Worm (Caenorhabditis elegans) whole organism, L2 larva: Measurements from ENCODE around the gene Y39A1A.10.

Source experiments
- C34F6.9 ChIP-seq: fragments of 150-350 bp; optimal IDR thresholded peaks from 2 replicates; lab custom pipeline; 2014; ENCODE audit warnings: missing biosample characterization, missing genetic modification characterization
- F13H6.1 ChIP-seq: sonication (generic microtip); optimal IDR thresholded peaks from 2 replicates; lab custom pipeline; 2016; ENCODE audit warnings: missing genetic modification characterization, missing compliant biosample characterization
- R02D3.7 ChIP-seq: fragments of 150-350 bp; optimal IDR thresholded peaks from 2 replicates; lab custom pipeline; 2014; ENCODE audit warnings: missing biosample characterization, missing genetic modification characterization
- Y55F3AM.14 ChIP-seq: fragments of 200-800 bp; sonication (Bioruptor generic); optimal IDR thresholded peaks from 2 replicates; lab custom pipeline; 2018; ENCODE audit warnings: mild to moderate bottlenecking, missing genetic modification characterization, missing compliant biosample characterization
- ZK546.5 ChIP-seq: sonication (generic microtip); optimal IDR thresholded peaks from 2 replicates; lab custom pipeline; 2017; ENCODE audit warnings: missing biosample characterization, missing genetic modification characterization
- aly-2 ChIP-seq: fragments of 150-350 bp; optimal IDR thresholded peaks from 2 replicates; lab custom pipeline; 2014; ENCODE audit warnings: missing biosample characterization, missing genetic modification characterization
- ceh-16 ChIP-seq: fragments of 150-350 bp; optimal IDR thresholded peaks from 2 replicates; lab custom pipeline; 2014; ENCODE audit warnings: missing biosample characterization, missing genetic modification characterization
- ceh-82 ChIP-seq: fragments of 150-350 bp; optimal IDR thresholded peaks from 2 replicates; lab custom pipeline; 2014; ENCODE audit warnings: missing biosample characterization, missing genetic modification characterization
- crh-2 ChIP-seq: sonication (generic microtip); optimal IDR thresholded peaks from 2 replicates; lab custom pipeline; 2017; ENCODE audit warnings: missing biosample characterization, missing genetic modification characterization
- dmd-4 ChIP-seq: sonication (generic microtip); optimal IDR thresholded peaks from 2 replicates; lab custom pipeline; 2017; ENCODE audit warnings: missing biosample characterization, missing genetic modification characterization
- egl-27 ChIP-seq: sonication (generic microtip); optimal IDR thresholded peaks from 3 replicates; lab custom pipeline; 2017; ENCODE audit warnings: missing biosample characterization, missing genetic modification reagents, missing genetic modification characterization
- elt-1 ChIP-seq: fragments of 150-350 bp; optimal IDR thresholded peaks from 2 replicates; lab custom pipeline; 2014; ENCODE audit warnings: missing biosample characterization, missing genetic modification characterization
- elt-3 ChIP-seq: sonication (generic microtip); optimal IDR thresholded peaks from 2 replicates; lab custom pipeline; 2017; ENCODE audit warnings: missing biosample characterization, missing genetic modification characterization
- fos-1 ChIP-seq: fragments of 150-350 bp; optimal IDR thresholded peaks from 2 replicates; lab custom pipeline; 2014; ENCODE audit warnings: missing biosample characterization, missing genetic modification characterization
- gmeb-1 ChIP-seq: fragments of 150-350 bp; optimal IDR thresholded peaks from 2 replicates; lab custom pipeline; 2014; ENCODE audit warnings: missing biosample characterization, missing genetic modification characterization
- lin-11 ChIP-seq: fragments of 150-350 bp; sonication (generic microtip); optimal IDR thresholded peaks from 2 replicates; lab custom pipeline; 2014; ENCODE audit warnings: missing biosample characterization, missing genetic modification characterization, inconsistent platforms, mixed read lengths
- lin-13 ChIP-seq: fragments of 150-350 bp; optimal IDR thresholded peaks from 2 replicates; lab custom pipeline; 2014; ENCODE audit warnings: missing biosample characterization, missing genetic modification reagents, missing genetic modification characterization
- lin-39 ChIP-seq: fragments of 150-350 bp; optimal IDR thresholded peaks from 2 replicates; lab custom pipeline; 2014; ENCODE audit warnings: missing biosample characterization, missing genetic modification reagents, missing genetic modification characterization
- lsy-2 ChIP-seq, 2 experiments: fragments of 150-350 bp in 1 of 2; sonication (generic microtip) in 1 of 2; optimal IDR thresholded peaks; 2 replicates each; lab custom pipeline; 2014 to 2017; ENCODE audit warnings: missing biosample characterization in 2 of 2, missing genetic modification characterization in 2 of 2
- mab-5 ChIP-seq: fragments of 150-350 bp; optimal IDR thresholded peaks from 2 replicates; lab custom pipeline; 2014; ENCODE audit warnings: missing biosample characterization, missing genetic modification characterization
- mbf-1 ChIP-seq: sonication (generic microtip); optimal IDR thresholded peaks from 2 replicates; lab custom pipeline; 2017; ENCODE audit warnings: missing biosample characterization, missing genetic modification characterization
- mdl-1 ChIP-seq, 2 experiments: fragments of 150-350 bp in 1 of 2; sonication (generic microtip) in 1 of 2; optimal IDR thresholded peaks; 2 replicates each; lab custom pipeline; 2017; ENCODE audit warnings: missing biosample characterization in 2 of 2, missing genetic modification characterization in 2 of 2
- nhr-10 ChIP-seq: sonication (generic microtip); optimal IDR thresholded peaks from 2 replicates; lab custom pipeline; 2017; ENCODE audit warnings: missing biosample characterization, missing genetic modification characterization
- nhr-11 ChIP-seq: fragments of 150-350 bp; optimal IDR thresholded peaks from 2 replicates; lab custom pipeline; 2014; ENCODE audit warnings: missing biosample characterization, missing genetic modification characterization
- nhr-12 ChIP-seq: fragments of 150-350 bp; optimal IDR thresholded peaks from 2 replicates; lab custom pipeline; 2014; ENCODE audit warnings: missing biosample characterization, missing genetic modification characterization
- nhr-129 ChIP-seq: fragments of 150-350 bp; optimal IDR thresholded peaks from 2 replicates; lab custom pipeline; 2014; ENCODE audit warnings: missing biosample characterization, missing genetic modification characterization
- nhr-21 ChIP-seq: fragments of 150-350 bp; optimal IDR thresholded peaks from 2 replicates; lab custom pipeline; 2014; ENCODE audit warnings: missing biosample characterization, missing genetic modification characterization
- nhr-237 ChIP-seq: fragments of 150-350 bp; optimal IDR thresholded peaks from 2 replicates; lab custom pipeline; 2014; ENCODE audit warnings: missing biosample characterization, missing genetic modification characterization
- nhr-25 ChIP-seq: fragments of 150-350 bp; sonication (generic microtip); optimal IDR thresholded peaks from 3 replicates; lab custom pipeline; 2014; ENCODE audit warnings: missing biosample characterization, missing genetic modification characterization
- nhr-6 ChIP-seq: fragments of 150-350 bp; optimal IDR thresholded peaks from 2 replicates; lab custom pipeline; 2014; ENCODE audit warnings: missing biosample characterization, missing genetic modification characterization
- nhr-77 ChIP-seq: fragments of 150-350 bp; optimal IDR thresholded peaks from 2 replicates; lab custom pipeline; 2014; ENCODE audit warnings: missing biosample characterization, missing genetic modification characterization
- peb-1 ChIP-seq: fragments of 150-350 bp; optimal IDR thresholded peaks from 2 replicates; lab custom pipeline; 2014; ENCODE audit warnings: missing biosample characterization, missing genetic modification characterization
- sem-4 ChIP-seq: fragments of 150-350 bp; optimal IDR thresholded peaks from 2 replicates; lab custom pipeline; 2014; ENCODE audit warnings: missing biosample characterization, missing genetic modification reagents, missing genetic modification characterization
- skn-1 ChIP-seq: sonication (generic microtip); optimal IDR thresholded peaks from 2 replicates; lab custom pipeline; 2017; ENCODE audit warnings: missing biosample characterization, missing genetic modification characterization
- sma-3 ChIP-seq: sonication (generic microtip); optimal IDR thresholded peaks from 2 replicates; lab custom pipeline; 2016; ENCODE audit warnings: missing genetic modification reagents, missing genetic modification characterization, missing compliant biosample characterization
- snpc-4 ChIP-seq: fragments of 150-350 bp; optimal IDR thresholded peaks from 2 replicates; lab custom pipeline; 2014; ENCODE audit warnings: missing biosample characterization, missing genetic modification characterization
- unc-39 ChIP-seq: fragments of 150-350 bp; optimal IDR thresholded peaks from 2 replicates; lab custom pipeline; 2014; ENCODE audit warnings: missing biosample characterization, missing genetic modification characterization
- unc-55 ChIP-seq: fragments of 150-350 bp; sonication (generic microtip); optimal IDR thresholded peaks from 3 replicates; lab custom pipeline; 2014; ENCODE audit warnings: missing biosample characterization, missing genetic modification reagents, missing genetic modification characterization
- zag-1 ChIP-seq: fragments of 150-350 bp; optimal IDR thresholded peaks from 2 replicates; lab custom pipeline; 2014; ENCODE audit warnings: missing biosample characterization, missing genetic modification characterization
- ztf-11 ChIP-seq: sonication (generic microtip); optimal IDR thresholded peaks from 2 replicates; lab custom pipeline; 2017; ENCODE audit warnings: missing biosample characterization, missing genetic modification characterization
- ztf-4 ChIP-seq: fragments of 150-350 bp; optimal IDR thresholded peaks from 2 replicates; lab custom pipeline; 2014; ENCODE audit warnings: missing biosample characterization, missing genetic modification characterization

The Y39A1A.10 gene

ce11 chrIII:10646094-10646493 lies 13.6 kb downstream of the Y39A1A.10 start, which contains the start of gene orc-4:
Gene orc-4 (plus strand): TSS chrIII:10646170.
- TF ChIP-seq Y55F3AM.14 (GFP tag; lab: Kevin White, UChicago) (no peak), ceh-82 (no peak), nhr-129 (tag; lab: Kevin White, UChicago) (no peak), mdl-1 (tag; optimal IDR thresholded peaks at IDR 0.05; lab: Kevin White, UChicago) (no peak), C34F6.9 (tag; lab: Kevin White, UChicago) (peak; percentile 19), gmeb-1 (tag; lab: Kevin White, UChicago) (no peak), lin-11 (no peak), mbf-1 (tag; lab: Kevin White, UChicago) (no peak), lsy-2 (tag; optimal IDR thresholded peaks at IDR 0.05; lab: Kevin White, UChicago) (peak in 1 of 2 experiments; percentile 45)

ce11 chrIII:10649219-10649618 lies 16.7 kb downstream of the Y39A1A.10 start, which contains the start of gene emg-1:
Gene emg-1 (plus strand): TSS chrIII:10649519.
- TF ChIP-seq sem-4 (tag; lab: Kevin White, UChicago), result no peak
- no peak for TF ChIP-seq lin-11
- no peak for TF ChIP-seq elt-1 (tag; lab: Kevin White, UChicago)
- TF ChIP-seq nhr-11 (tag; lab: Kevin White, UChicago), result no peak
- TF ChIP-seq unc-39, result no peak
- no peak for TF ChIP-seq lin-13 (GFP tag; lab: Kevin White, UChicago)
- no peak for TF ChIP-seq nhr-12 (tag; lab: Kevin White, UChicago)
- no peak for TF ChIP-seq unc-55 (GFP tag; lab: Kevin White, UChicago)
- TF ChIP-seq sma-3 (GFP tag; lab: Kevin White, UChicago), result no peak
- no peak for TF ChIP-seq ceh-16 (tag; lab: Kevin White, UChicago)
- TF ChIP-seq nhr-25, result no peak
- no peak for TF ChIP-seq lin-39 (tag; lab: Kevin White, UChicago)
- no peak for TF ChIP-seq F13H6.1 (tag; lab: Kevin White, UChicago)
- no peak for TF ChIP-seq lsy-2 (tag; optimal IDR thresholded peaks at IDR 0.05; lab: Kevin White, UChicago)
- TF ChIP-seq ceh-82, result no peak
- TF ChIP-seq gmeb-1 (tag; lab: Kevin White, UChicago), result no peak
- no peak for TF ChIP-seq snpc-4 (tag; lab: Kevin White, UChicago)
- TF ChIP-seq nhr-237, result no peak
- TF ChIP-seq elt-3 (tag; lab: Kevin White, UChicago), result no peak

ce11 chrIII:10651634-10652033 lies 19.1 kb downstream of the Y39A1A.10 start:
- TF ChIP-seq nhr-129 (tag; lab: Kevin White, UChicago) (peak; percentile 46), nhr-10 (tag; lab: Kevin White, UChicago) (no peak), lin-39 (tag; lab: Kevin White, UChicago) (no peak), nhr-12 (tag; lab: Kevin White, UChicago) (no peak), mdl-1 (tag; optimal IDR thresholded peaks at IDR 0.05; lab: Kevin White, UChicago) (peak in 1 of 2 experiments; percentile 24), ceh-16 (tag; lab: Kevin White, UChicago) (no peak), R02D3.7 (no peak), nhr-21 (no peak), ztf-4 (tag; lab: Kevin White, UChicago) (no peak), crh-2 (peak; percentile 20), sem-4 (tag; lab: Kevin White, UChicago) (no peak), sma-3 (GFP tag; lab: Kevin White, UChicago) (no peak), skn-1 (no peak), ZK546.5 (tag; lab: Kevin White, UChicago) (no peak), elt-3 (tag; lab: Kevin White, UChicago) (no peak), nhr-237 (no peak), dmd-4 (tag; lab: Kevin White, UChicago) (no peak), lin-13 (GFP tag; lab: Kevin White, UChicago) (no peak), C34F6.9 (tag; lab: Kevin White, UChicago) (peak; percentile 53), gmeb-1 (tag; lab: Kevin White, UChicago) (no peak), F13H6.1 (tag; lab: Kevin White, UChicago) (peak; percentile 83), snpc-4 (tag; lab: Kevin White, UChicago) (no peak), nhr-77 (no peak), ceh-82 (no peak), unc-39 (no peak), zag-1 (peak; percentile 20), fos-1 (tag; lab: Kevin White, UChicago) (peak; percentile 18), mbf-1 (tag; lab: Kevin White, UChicago) (no peak), unc-55 (GFP tag; lab: Kevin White, UChicago) (peak; percentile 62), egl-27 (tag; lab: Kevin White, UChicago) (peak; percentile 5), aly-2 (tag; lab: Kevin White, UChicago) (no peak), nhr-6 (tag; lab: Kevin White, UChicago) (no peak), lin-11 (peak; percentile 34), mab-5 (tag; lab: Kevin White, UChicago) (peak; percentile 20), nhr-25 (peak; percentile 6), lsy-2 (tag; optimal IDR thresholded peaks at IDR 0.05; lab: Kevin White, UChicago) (peak; percentile 38 to 61), peb-1 (tag; lab: Kevin White, UChicago) (no peak), ztf-11 (tag; lab: Kevin White, UChicago) (no peak), nhr-11 (tag; lab: Kevin White, UChicago) (no peak)
